Fruit fly (Drosophila melanogaster) whole organism, embryonic: Measurements from ENCODE around the gene Irbp18.
A peak's percentile ranks its signal among the peaks of the same experiment; 100 is the strongest.

Experiments used
- Abd-B ChIP-seq: fragments of 200-800 bp; sonication (Bioruptor generic); optimal IDR thresholded peaks from 2 replicates; lab custom pipeline; 2018; ENCODE audit warnings: missing biosample characterization, mild to moderate bottlenecking, missing genetic modification characterization, moderate library complexity
- Antp ChIP-seq: fragments of 200-800 bp; sonication (Bioruptor generic); optimal IDR thresholded peaks from 3 replicates; lab custom pipeline; 2016; ENCODE audit warnings: missing biosample characterization, missing genetic modification characterization
- B-H2 ChIP-seq: fragments of 200-800 bp; sonication (Bioruptor generic); optimal IDR thresholded peaks from 2 replicates; lab custom pipeline; 2018; ENCODE audit warnings: missing biosample characterization, mild to moderate bottlenecking, missing genetic modification characterization
- Bgb ChIP-seq: fragments of 200-800 bp; sonication (Bioruptor generic); IDR thresholded peaks from 2 replicates; pipeline ENCODE4 v1.3.6; 2022; ENCODE audit warnings: missing biosample characterization, missing genetic modification characterization; ENCODE audit not compliant: partially characterized antibody
- BtbVII ChIP-seq: fragments of 200-800 bp; sonication (Bioruptor generic); optimal IDR thresholded peaks from 3 replicates; lab custom pipeline; 2017; ENCODE audit warnings: missing biosample characterization, mild to moderate bottlenecking, missing genetic modification characterization
- CG11560 ChIP-seq: fragments of 200-800 bp; sonication (Bioruptor generic); IDR thresholded peaks from 3 replicates; pipeline ENCODE4 v1.3.6; 2022; ENCODE audit warnings: missing biosample characterization, missing genetic modification characterization
- CG12155 ChIP-seq: fragments of 200-800 bp; sonication (Bioruptor generic); optimal IDR thresholded peaks from 3 replicates; lab custom pipeline; 2016; ENCODE audit warnings: missing biosample characterization, missing genetic modification characterization
- CG13296 ChIP-seq: fragments of 200-800 bp; sonication (Bioruptor generic); optimal IDR thresholded peaks from 3 replicates; lab custom pipeline; 2018; ENCODE audit warnings: missing biosample characterization, mild to moderate bottlenecking, missing genetic modification characterization
- CG14050 ChIP-seq: fragments of 200-800 bp; sonication (Bioruptor generic); IDR thresholded peaks from 3 replicates; pipeline ENCODE4 v1.3.6; 2022; ENCODE audit warnings: missing biosample characterization, missing genetic modification characterization
- CG14667 ChIP-seq: fragments of 200-800 bp; sonication (Bioruptor generic); IDR thresholded peaks from 2 replicates; pipeline ENCODE4 v1.3.6; 2022; ENCODE audit warnings: missing biosample characterization, missing genetic modification characterization
- CG18011 ChIP-seq: fragments of 200-800 bp; sonication (Bioruptor generic); optimal IDR thresholded peaks from 2 replicates; lab custom pipeline; 2017; ENCODE audit warnings: missing biosample characterization, missing genetic modification characterization, mild to moderate bottlenecking, moderate library complexity, missing genotype
- CG18599 ChIP-seq: fragments of 200-800 bp; sonication (Bioruptor generic); optimal IDR thresholded peaks from 3 replicates; lab custom pipeline; 2017; ENCODE audit warnings: missing biosample characterization, missing genetic modification characterization, mild to moderate bottlenecking, moderate library complexity, missing genetic modification reagents
- CG3407 ChIP-seq: fragments of 200-800 bp; sonication (Bioruptor generic); optimal IDR thresholded peaks from 2 replicates; lab custom pipeline; 2018; ENCODE audit warnings: missing biosample characterization, mild to moderate bottlenecking, missing genetic modification characterization
- CG3847 ChIP-seq: fragments of 200-800 bp; sonication (Bioruptor generic); IDR thresholded peaks from 2 replicates; pipeline ENCODE4 v1.3.6; 2022; ENCODE audit warnings: missing biosample characterization, missing genetic modification characterization
- CG5180 ChIP-seq: fragments of 200-800 bp; sonication (Bioruptor generic); optimal IDR thresholded peaks from 3 replicates; lab custom pipeline; 2017; ENCODE audit warnings: missing biosample characterization, missing genetic modification characterization, mild to moderate bottlenecking, moderate library complexity, missing genetic modification reagents
- CG6765 ChIP-seq: fragments of 200-800 bp; sonication (Bioruptor generic); optimal IDR thresholded peaks from 3 replicates; lab custom pipeline; 2017; ENCODE audit warnings: missing biosample characterization, mild to moderate bottlenecking, missing genetic modification characterization
- CG6813 ChIP-seq: fragments of 200-800 bp; sonication (Bioruptor generic); optimal IDR thresholded peaks from 2 replicates; lab custom pipeline; 2017; ENCODE audit warnings: missing biosample characterization, missing genetic modification characterization, mild to moderate bottlenecking, moderate library complexity, missing genetic modification reagents
- CG8089 ChIP-seq: fragments of 200-800 bp; sonication (Bioruptor generic); optimal IDR thresholded peaks from 3 replicates; lab custom pipeline; 2016; ENCODE audit warnings: missing biosample characterization, missing genetic modification characterization
- CrebB ChIP-seq: fragments of 200-800 bp; sonication (Bioruptor generic); optimal IDR thresholded peaks from 3 replicates; lab custom pipeline; 2018; ENCODE audit warnings: missing biosample characterization, mild to moderate bottlenecking, missing genetic modification characterization
- Dbx ChIP-seq: fragments of 200-800 bp; sonication (Bioruptor generic); IDR thresholded peaks from 3 replicates; pipeline ENCODE4 v1.3.6; 2022; ENCODE audit warnings: missing biosample characterization, missing genetic modification characterization
- Fer1 ChIP-seq: fragments of 200-800 bp; sonication (Bioruptor generic); optimal IDR thresholded peaks from 2 replicates; lab custom pipeline; 2017; ENCODE audit warnings: missing biosample characterization, mild to moderate bottlenecking, missing genetic modification characterization
- Fer2 ChIP-seq: fragments of 200-800 bp; sonication (Bioruptor generic); optimal IDR thresholded peaks from 2 replicates; lab custom pipeline; 2018; ENCODE audit warnings: missing biosample characterization, mild to moderate bottlenecking, missing genetic modification characterization, moderate library complexity
- Hmr ChIP-seq: fragments of 200-800 bp; sonication (Bioruptor generic); optimal IDR thresholded peaks from 3 replicates; lab custom pipeline; 2017; ENCODE audit warnings: mild to moderate bottlenecking, missing biosample characterization, missing genetic modification reagents, missing genetic modification characterization
- Hr39 ChIP-seq: fragments of >200 bp; optimal IDR thresholded peaks from 2 replicates; lab custom pipeline; 2017
- Kr ChIP-seq: fragments of 200-800 bp; sonication (Bioruptor generic); optimal IDR thresholded peaks from 2 replicates; lab custom pipeline; 2017; ENCODE audit warnings: missing biosample characterization, mild to moderate bottlenecking, missing genetic modification characterization
- Lim3 ChIP-seq: fragments of 200-800 bp; sonication (Bioruptor generic); IDR thresholded peaks from 2 replicates; pipeline ENCODE4 v1.3.6; 2022; ENCODE audit warnings: missing biosample characterization, missing genetic modification characterization
- Mrtf ChIP-seq: fragments of 200-800 bp; sonication (Bioruptor generic); IDR thresholded peaks from 3 replicates; pipeline ENCODE4 v1.3.6; 2022; ENCODE audit warnings: missing biosample characterization, missing genetic modification characterization
- Myb ChIP-seq: fragments of 200-800 bp; sonication (Bioruptor generic); optimal IDR thresholded peaks from 2 replicates; lab custom pipeline; 2016; ENCODE audit warnings: missing biosample characterization, missing genetic modification characterization
- Ptx1 ChIP-seq: fragments of 200-800 bp; sonication (Bioruptor generic); IDR thresholded peaks from 2 replicates; pipeline ENCODE4 v1.3.6; 2022; ENCODE audit warnings: missing biosample characterization, missing genetic modification characterization
- Rfx ChIP-seq: fragments of 200-800 bp; sonication (Bioruptor generic); IDR thresholded peaks from 2 replicates; pipeline ENCODE4 v1.3.6; 2022; ENCODE audit warnings: missing biosample characterization, missing genetic modification characterization
- Spps ChIP-seq: fragments of 200-800 bp; sonication (Bioruptor generic); optimal IDR thresholded peaks from 2 replicates; lab custom pipeline; 2018; ENCODE audit warnings: missing biosample characterization, mild to moderate bottlenecking, missing genetic modification characterization
- ato ChIP-seq: fragments of 200-800 bp; sonication (Bioruptor generic); IDR thresholded peaks from 2 replicates; pipeline ENCODE4 v1.3.6; 2022; ENCODE audit warnings: missing biosample characterization, missing genetic modification characterization; ENCODE audit not compliant: partially characterized antibody
- chif ChIP-seq, 2 experiments: fragments of 200-800 bp; sonication (Bioruptor generic); optimal IDR thresholded peaks; 3 replicates each; lab custom pipeline; 2016; ENCODE audit warnings: missing biosample characterization in 2 of 2, missing genetic modification characterization in 2 of 2
- chn ChIP-seq: fragments of 200-800 bp; sonication (Bioruptor generic); optimal IDR thresholded peaks from 2 replicates; lab custom pipeline; 2016; ENCODE audit warnings: missing biosample characterization, missing genetic modification characterization
- dan ChIP-seq: fragments of 200-800 bp; sonication (Bioruptor generic); IDR thresholded peaks from 2 replicates; pipeline ENCODE4 v1.3.6; 2022; ENCODE audit warnings: missing biosample characterization, missing genetic modification characterization
- fru ChIP-seq: fragments of >200 bp; optimal IDR thresholded peaks from 2 replicates; lab custom pipeline; 2017
- gcm2 ChIP-seq: fragments of 200-800 bp; sonication (Bioruptor generic); optimal IDR thresholded peaks from 2 replicates; lab custom pipeline; 2016; ENCODE audit warnings: missing biosample characterization, missing genetic modification characterization
- gsb-n ChIP-seq: fragments of 200-800 bp; sonication (Bioruptor generic); optimal IDR thresholded peaks from 3 replicates; lab custom pipeline; 2018; ENCODE audit warnings: missing biosample characterization, mild to moderate bottlenecking, missing genetic modification characterization
- hth ChIP-seq: fragments of >200 bp; optimal IDR thresholded peaks from 2 replicates; lab custom pipeline; 2017; ENCODE audit warnings: inconsistent platforms
- kni ChIP-seq: fragments of 200-800 bp; sonication (Bioruptor generic); optimal IDR thresholded peaks from 3 replicates; lab custom pipeline; 2017; ENCODE audit warnings: mild to moderate bottlenecking, missing biosample characterization, missing genetic modification reagents, missing genetic modification characterization
- lbe ChIP-seq: fragments of 200-800 bp; sonication (Bioruptor generic); optimal IDR thresholded peaks from 2 replicates; lab custom pipeline; 2016; ENCODE audit warnings: missing biosample characterization, mild to moderate bottlenecking, missing genetic modification characterization
- lilli ChIP-seq: fragments of 200-800 bp; sonication (Bioruptor generic); optimal IDR thresholded peaks from 3 replicates; lab custom pipeline; 2016; ENCODE audit warnings: missing biosample characterization, missing genetic modification characterization
- nmo ChIP-seq: fragments of 200-800 bp; sonication (Bioruptor generic); optimal IDR thresholded peaks from 2 replicates; lab custom pipeline; 2018; ENCODE audit warnings: missing biosample characterization, mild to moderate bottlenecking, missing genetic modification characterization, moderate library complexity
- p53 ChIP-seq: fragments of 200-800 bp; sonication (Bioruptor generic); optimal IDR thresholded peaks from 2 replicates; lab custom pipeline; 2016; ENCODE audit warnings: missing biosample characterization, missing genetic modification characterization
- pfk ChIP-seq: fragments of 200-800 bp; sonication (Bioruptor generic); optimal IDR thresholded peaks from 2 replicates; lab custom pipeline; 2018; ENCODE audit warnings: missing biosample characterization, mild to moderate bottlenecking, missing genetic modification characterization, moderate library complexity
- run ChIP-seq: fragments of 200-800 bp; sonication (Bioruptor generic); optimal IDR thresholded peaks from 3 replicates; lab custom pipeline; 2018; ENCODE audit warnings: missing biosample characterization, mild to moderate bottlenecking, missing genetic modification characterization
- sug ChIP-seq: fragments of 200-800 bp; optimal IDR thresholded peaks from 2 replicates; lab custom pipeline; 2019; ENCODE audit warnings: missing biosample characterization, mild to moderate bottlenecking, missing genetic modification characterization, moderate library complexity
- vnd ChIP-seq: fragments of 200-800 bp; sonication (Bioruptor generic); IDR thresholded peaks from 3 replicates; pipeline ENCODE4 v1.3.6; 2022; ENCODE audit warnings: missing biosample characterization, missing genetic modification characterization; ENCODE audit not compliant: partially characterized antibody
- wdn ChIP-seq: fragments of 200-800 bp; sonication (Bioruptor generic); IDR thresholded peaks from 2 replicates; pipeline ENCODE4 v1.3.6; 2022; ENCODE audit warnings: missing biosample characterization, missing genetic modification characterization
- wek ChIP-seq: fragments of 200-800 bp; sonication (Bioruptor generic); optimal IDR thresholded peaks from 3 replicates; lab custom pipeline; 2018; ENCODE audit warnings: missing biosample characterization, mild to moderate bottlenecking, missing genetic modification characterization, moderate library complexity

Gene Irbp18

dm6 chr3L:11097982-11098663 is at the start of gene Irbp18, which contains the start of gene APP-BP1:
TSS of gene Irbp18 (minus strand) at chr3L:11098186.
TSS of gene APP-BP1 (plus strand) at chr3L:11098412.
- TF ChIP-seq Fer2 (tag; lab: Kevin White, UChicago) (peak; percentile 80), ato (no peak), lbe (GFP tag; lab: Kevin White, UChicago) (peak; percentile 92), lilli (GFP tag; lab: Kevin White, UChicago) (peak; percentile 97), Mrtf (GFP tag; lab: Robert Waterston, UW) (peak; percentile 81), Spps (peak; percentile 87), wdn (GFP tag; lab: Robert Waterston, UW) (peak; percentile 87), vnd (GFP tag; lab: Robert Waterston, UW) (no peak), Dbx (GFP tag; lab: Robert Waterston, UW) (peak; percentile 90), CG12155 (peak; percentile 92), CG3847 (GFP tag; lab: Robert Waterston, UW) (peak; percentile 89), Ptx1 (peak; percentile 90), wek (GFP tag; lab: Kevin White, UChicago) (peak; percentile 70), Myb (GFP tag; lab: Kevin White, UChicago) (peak; percentile 83), chif (GFP tag; optimal IDR thresholded peaks at IDR 0.05; lab: Kevin White, UChicago) (peak; percentile 84 to 95), CG6813 (GFP tag; lab: Kevin White, UChicago) (peak; percentile 83), Lim3 (GFP tag; lab: Robert Waterston, UW) (peak; percentile 47; the same call in 1 of the 2 replicates), kni (GFP tag; lab: Kevin White, UChicago) (peak; percentile 78), CG18011 (peak; percentile 88), sug (tag; lab: Kevin White, UChicago) (peak; percentile 89), CG8089 (peak; percentile 92), Rfx (peak; percentile 90), BtbVII (GFP tag; lab: Kevin White, UChicago) (peak; percentile 91), chn (GFP tag; lab: Kevin White, UChicago) (peak; percentile 96), p53 (GFP tag; lab: Kevin White, UChicago) (peak; percentile 87), CrebB (tag; lab: Kevin White, UChicago) (peak; percentile 83), dan (GFP tag; lab: Robert Waterston, UW) (no peak), gsb-n (tag; lab: Kevin White, UChicago) (peak; percentile 89), CG5180 (GFP tag; lab: Kevin White, UChicago) (peak; percentile 82), Abd-B (GFP tag; lab: Kevin White, UChicago) (peak; percentile 94), CG14050 (GFP tag; lab: Robert Waterston, UW) (peak; percentile 74), CG3407 (GFP tag; lab: Kevin White, UChicago) (peak; percentile 84), CG13296 (GFP tag; lab: Kevin White, UChicago) (peak; percentile 90), fru (no peak), Hmr (GFP tag; lab: Kevin White, UChicago) (peak; percentile 96), Fer1 (GFP tag; lab: Kevin White, UChicago) (peak; percentile 94), run (peak; percentile 58), gcm2 (GFP tag; lab: Kevin White, UChicago) (peak; percentile 86), B-H2 (GFP tag; lab: Kevin White, UChicago) (peak; percentile 91), CG14667 (peak; percentile 66), Kr (GFP tag; lab: Kevin White, UChicago) (no peak), Hr39 (no peak), pfk (GFP tag; lab: Kevin White, UChicago) (peak; percentile 17), CG6765 (GFP tag; lab: Kevin White, UChicago) (peak; percentile 88), hth (no peak), Bgb (0 out of 2 replicates have a peak, but pooled peaks have one; percentile 11), CG11560 (tag; lab: Robert Waterston, UW) (peak; percentile 59; the same call in 1 of the 3 replicates), CG18599 (GFP tag; lab: Kevin White, UChicago) (peak; percentile 95), Antp (GFP tag; lab: Kevin White, UChicago) (peak; percentile 86), nmo (peak; percentile 96)
